Fruit fly (Drosophila melanogaster): ENCODE data around the gene spri.

spri gene

dm6 chrX:10464531-10464930 lies 120.7 kb downstream of the spri start:
- TF ChIP-seq Med (GFP tag) (peak; percentile 63), psq (GFP tag; optimal IDR thresholded peaks at IDR 0.05) (no peak)

- TF ChIP-seq CG2889 (GFP tag; IDR thresholded peaks at IDR 0.05) (peak; percentile 53; the same call in 2 of the 3 replicates), CG2202 (tag; optimal IDR thresholded peaks at IDR 0.05) (no peak), dmrt11E (tag; optimal IDR thresholded peaks at IDR 0.05) (no peak), Spps (tag; optimal IDR thresholded peaks at IDR 0.05) (no peak), nmo (GFP tag; optimal IDR thresholded peaks at IDR 0.05) (peak; percentile 22), tin (GFP tag; optimal IDR thresholded peaks at IDR 0.05) (no peak), CG1832 (GFP tag; optimal IDR thresholded peaks at IDR 0.05) (peak; percentile 51), en (GFP tag; optimal IDR thresholded peaks at IDR 0.05) (peak; percentile 52), CG14860 (GFP tag; IDR thresholded peaks at IDR 0.05; ENCODE audit: partially characterized antibody) (0 out of 3 replicates have a peak, but pooled peaks have one; percentile 41), HLH4C (GFP tag; IDR thresholded peaks at IDR 0.05; ENCODE audit: partially characterized antibody) (peak; percentile 69), Opbp (GFP tag; IDR thresholded peaks at IDR 0.05; ENCODE audit: partially characterized antibody) (peak; percentile 71; the same call in 2 of the 3 replicates), unc-4 (GFP tag; IDR thresholded peaks at IDR 0.05; ENCODE audit: partially characterized antibody) (peak; percentile 39; the same call in 1 of the 2 replicates), CG9932 (GFP tag; IDR thresholded peaks at IDR 0.05) (0 out of 2 replicates have a peak, but pooled peaks have one; percentile 6), jumu (GFP tag; optimal IDR thresholded peaks at IDR 0.05) (peak; percentile 1), Side (GFP tag; optimal IDR thresholded peaks at IDR 0.05) (peak; percentile 12), Myb (GFP tag; optimal IDR thresholded peaks at IDR 0.05) (peak; percentile 47), CG15514 (GFP tag; optimal IDR thresholded peaks at IDR 0.05) (peak; percentile 69), Antp (GFP tag; optimal IDR thresholded peaks at IDR 0.05) (peak; percentile 36), hbn (GFP tag; IDR thresholded peaks at IDR 0.05; ENCODE audit: partially characterized antibody) (peak; percentile 29; the same call in 1 of the 2 replicates), rib (GFP tag; IDR thresholded peaks at IDR 0.05) (no peak), CG6791 (GFP tag; IDR thresholded peaks at IDR 0.05; ENCODE audit: partially characterized antibody) (peak; percentile 63; the same call in 2 of the 3 replicates), CG13624 (GFP tag; optimal IDR thresholded peaks at IDR 0.05) (peak; percentile 11), Camta (GFP tag; optimal IDR thresholded peaks at IDR 0.05) (no peak), ewg (GFP tag; optimal IDR thresholded peaks at IDR 0.05) (peak; percentile 41), Hr3 (GFP tag; optimal IDR thresholded peaks at IDR 0.05) (no peak), CG4424 (GFP tag; optimal IDR thresholded peaks at IDR 0.05) (peak; percentile 7), hb (GFP tag; IDR thresholded peaks at IDR 0.05; ENCODE audit: partially characterized antibody) (no peak), CG12659 (GFP tag; optimal IDR thresholded peaks at IDR 0.05) (peak; percentile 55), vvl (GFP tag; IDR thresholded peaks at IDR 0.05) (peak; percentile 51), Nf-YB (GFP tag; optimal IDR thresholded peaks at IDR 0.05) (no peak), CG16863 (GFP tag; optimal IDR thresholded peaks at IDR 0.05) (no peak), dpn (GFP tag; optimal IDR thresholded peaks at IDR 0.05) (no peak), CG2120 (GFP tag; optimal IDR thresholded peaks at IDR 0.05) (peak; percentile 28), MESR4 (GFP tag; optimal IDR thresholded peaks at IDR 0.05) (peak; percentile 12), Awh (GFP tag; IDR thresholded peaks at IDR 0.05) (no peak), Sry-δ (GFP tag; optimal IDR thresholded peaks at IDR 0.05) (peak; percentile 64), Dref (GFP tag; IDR thresholded peaks at IDR 0.05) (peak; percentile 88), zfh2 (GFP tag; optimal IDR thresholded peaks at IDR 0.05) (peak; percentile 25), CTCF (GFP tag; optimal IDR thresholded peaks at IDR 0.05) (peak; percentile 24), kni (GFP tag; optimal IDR thresholded peaks at IDR 0.05) (no peak), CG5180 (GFP tag; optimal IDR thresholded peaks at IDR 0.05) (no peak), trem (tag; optimal IDR thresholded peaks at IDR 0.05) (peak; percentile 84), CG34224 (GFP tag; IDR thresholded peaks at IDR 0.05; ENCODE audit: partially characterized antibody) (peak; percentile 33; the same call in 1 of the 3 replicates), CG16813 (GFP tag; IDR thresholded peaks at IDR 0.05; ENCODE audit: partially characterized antibody) (peak; percentile 60; the same call in 2 of the 3 replicates), NK7.1 (GFP tag; optimal IDR thresholded peaks at IDR 0.05) (no peak)
Observed at dm6 chrX:10463056-10463710, 122.0 kb downstream of the spri start.

All from whole organism, embryonic.